Worm (Caenorhabditis elegans): Measurements from ENCODE around the gene rnp-2.

The rnp-2 gene

DNA sequence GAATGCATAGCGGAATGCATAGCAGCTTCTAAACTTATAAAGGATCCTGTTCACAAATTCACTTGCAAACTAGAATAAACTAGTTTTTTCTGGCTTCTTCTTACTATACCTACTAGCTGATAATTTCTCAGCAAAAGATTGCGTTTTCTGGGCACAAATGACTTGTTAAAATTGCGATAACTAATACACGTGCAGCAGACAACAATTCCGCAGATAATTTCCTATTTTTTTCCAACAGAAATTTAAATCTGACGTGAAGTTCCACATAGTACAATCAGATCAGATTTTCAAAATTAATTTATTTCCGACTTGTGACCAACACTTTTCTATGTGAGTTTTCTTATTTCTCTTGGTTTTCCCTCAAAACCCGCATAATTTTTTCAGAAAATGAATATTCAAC is 7.5 kb upstream of the rnp-2 start, which contains the start of gene scrm-8:
Gene scrm-8 (plus strand): TSS at position 301 of the 400 bp plus-strand sequence.
- TF ChIP-seq ceh-36 (tag; optimal IDR thresholded peaks at IDR 0.05) = no peak
- TF ChIP-seq ceh-13 (GFP tag; optimal IDR thresholded peaks at IDR 0.05) = no peak
- TF ChIP-seq hnd-1 (tag; optimal IDR thresholded peaks at IDR 0.05) = no peak
- TF ChIP-seq hmg-4 (GFP tag; optimal IDR thresholded peaks at IDR 0.05) = no peak
- TF ChIP-seq ets-7 (tag; optimal IDR thresholded peaks at IDR 0.05) = no peak

- no peak for TF ChIP-seq scrt-1 (GFP tag; IDR thresholded peaks at IDR 0.05)
- no peak for TF ChIP-seq tbx-11 (GFP tag; IDR thresholded peaks at IDR 0.05)
- TF ChIP-seq hmg-4 (GFP tag; optimal IDR thresholded peaks at IDR 0.05) = no peak
- no peak for TF ChIP-seq aly-1 (tag; optimal IDR thresholded peaks at IDR 0.05)
- no peak for TF ChIP-seq ama-1 (optimal IDR thresholded peaks at IDR 0.05)
- TF ChIP-seq tra-4 (tag; optimal IDR thresholded peaks at IDR 0.05) = no peak
- TF ChIP-seq hmbx-1 (tag; optimal IDR thresholded peaks at IDR 0.05) = no peak
- no peak for TF ChIP-seq ceh-36 (tag; optimal IDR thresholded peaks at IDR 0.05)
- no peak for TF ChIP-seq flt-1 (GFP tag; IDR thresholded peaks at IDR 0.05)
- no peak for TF ChIP-seq F13C5.2 (tag; optimal IDR thresholded peaks at IDR 0.05)
- TF ChIP-seq pes-1 (GFP tag; IDR thresholded peaks at IDR 0.05) = no peak
- no peak for TF ChIP-seq ets-7 (tag; optimal IDR thresholded peaks at IDR 0.05)
- no peak for TF ChIP-seq B0310.2 (tag; optimal IDR thresholded peaks at IDR 0.05)
- no peak for TF ChIP-seq ceh-13 (GFP tag; optimal IDR thresholded peaks at IDR 0.05)
- no peak for TF ChIP-seq sea-1 (GFP tag; conservative IDR thresholded peaks at IDR 0.05)
Observed at ce11 chrIV:4167296-4167695, 4.6 kb upstream of the rnp-2 start.

DNA sequence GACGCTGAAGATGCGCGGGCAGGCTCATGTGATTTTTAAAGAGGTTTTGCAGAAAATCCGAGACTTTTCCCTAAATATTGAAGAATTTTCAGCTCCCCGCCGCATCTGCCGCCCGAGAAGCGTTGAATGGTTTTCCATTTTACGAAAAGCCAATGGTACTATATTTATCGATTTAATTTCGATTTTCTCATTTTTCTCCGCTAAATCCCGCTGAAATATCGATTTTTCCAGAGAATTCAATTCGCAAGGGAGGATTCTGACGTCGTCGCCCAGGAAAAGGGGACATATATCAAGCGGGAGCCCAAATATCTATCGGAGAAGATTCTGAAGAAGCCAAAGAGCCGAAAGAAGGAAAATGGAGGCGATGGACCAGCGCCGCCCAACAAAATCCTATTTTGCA is 366 bp downstream of the rnp-2 start:
- TF ChIP-seq aly-1 (tag; optimal IDR thresholded peaks at IDR 0.05) (no peak), tbx-11 (GFP tag; IDR thresholded peaks at IDR 0.05) (no peak), ceh-13 (GFP tag; optimal IDR thresholded peaks at IDR 0.05) (no peak), tbx-37 (GFP tag; conservative IDR thresholded peaks at IDR 0.05) (no peak), ceh-36 (tag; optimal IDR thresholded peaks at IDR 0.05) (no peak), hnd-1 (tag; optimal IDR thresholded peaks at IDR 0.05) (no peak), pes-1 (GFP tag; IDR thresholded peaks at IDR 0.05) (no peak), hmg-4 (GFP tag; optimal IDR thresholded peaks at IDR 0.05) (no peak), B0310.2 (tag; optimal IDR thresholded peaks at IDR 0.05) (no peak), tra-4 (tag; optimal IDR thresholded peaks at IDR 0.05) (no peak), scrt-1 (GFP tag; IDR thresholded peaks at IDR 0.05) (no peak), ama-1 (optimal IDR thresholded peaks at IDR 0.05) (no peak), sea-1 (GFP tag; conservative IDR thresholded peaks at IDR 0.05) (no peak), ets-7 (tag; optimal IDR thresholded peaks at IDR 0.05) (no peak), F13C5.2 (tag; optimal IDR thresholded peaks at IDR 0.05) (no peak)

DNA sequence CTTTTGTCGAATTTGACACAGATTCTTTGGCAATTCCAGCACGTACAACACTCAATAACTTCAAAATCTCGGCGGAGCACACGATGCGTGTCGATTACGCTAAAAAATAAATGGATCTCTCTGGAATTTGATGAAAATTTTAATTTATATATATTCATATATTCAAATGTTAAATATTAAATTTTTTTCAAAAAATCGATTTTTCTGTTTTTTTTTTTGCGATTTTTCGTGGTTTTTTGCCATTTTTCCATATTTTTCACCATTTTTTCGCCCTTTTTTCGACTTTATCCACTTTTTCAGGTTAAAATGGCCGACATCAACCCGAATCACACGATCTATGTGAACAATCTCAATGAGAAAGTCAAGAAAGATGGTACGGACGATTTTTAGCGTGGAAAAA is 1.9 kb downstream of the rnp-2 start, which contains the start of gene rnp-3:
Gene rnp-3 (plus strand): TSS at position 301 of the 400 bp plus-strand sequence.
- TF ChIP-seq ceh-13 (GFP tag; optimal IDR thresholded peaks at IDR 0.05) = no peak
- no peak for TF ChIP-seq pes-1 (GFP tag; IDR thresholded peaks at IDR 0.05)
- TF ChIP-seq B0310.2 (tag; optimal IDR thresholded peaks at IDR 0.05) = no peak
- no peak for TF ChIP-seq flt-1 (GFP tag; IDR thresholded peaks at IDR 0.05)
- TF ChIP-seq hnd-1 (tag; optimal IDR thresholded peaks at IDR 0.05) = no peak
- TF ChIP-seq aly-1 (tag; optimal IDR thresholded peaks at IDR 0.05) = no peak
- no peak for TF ChIP-seq hmg-4 (GFP tag; optimal IDR thresholded peaks at IDR 0.05)
- TF ChIP-seq sea-1 (GFP tag; conservative IDR thresholded peaks at IDR 0.05) = no peak
- TF ChIP-seq ceh-36 (tag; optimal IDR thresholded peaks at IDR 0.05) = no peak
- no peak for TF ChIP-seq tra-4 (tag; optimal IDR thresholded peaks at IDR 0.05)
- no peak for TF ChIP-seq tbx-11 (GFP tag; IDR thresholded peaks at IDR 0.05)
- TF ChIP-seq ets-7 (tag; optimal IDR thresholded peaks at IDR 0.05) = no peak
- TF ChIP-seq scrt-1 (GFP tag; IDR thresholded peaks at IDR 0.05) = no peak
- no peak for TF ChIP-seq ama-1 (optimal IDR thresholded peaks at IDR 0.05)
- no peak for TF ChIP-seq F13C5.2 (tag; optimal IDR thresholded peaks at IDR 0.05)
- TF ChIP-seq tbx-37 (GFP tag; conservative IDR thresholded peaks at IDR 0.05) = no peak
- no peak for TF ChIP-seq hmbx-1 (tag; optimal IDR thresholded peaks at IDR 0.05)

ce11 chrIV:4176088-4176487 is 4.2 kb downstream of the rnp-2 start, which contains the start of gene dnj-15:
Gene dnj-15 (plus strand): TSS chrIV:4176388.
- TF ChIP-seq tbx-11 (GFP tag; IDR thresholded peaks at IDR 0.05) (no peak), hmg-4 (GFP tag; optimal IDR thresholded peaks at IDR 0.05) (no peak), B0310.2 (tag; optimal IDR thresholded peaks at IDR 0.05) (no peak), flt-1 (GFP tag; IDR thresholded peaks at IDR 0.05) (no peak), pes-1 (GFP tag; IDR thresholded peaks at IDR 0.05) (no peak), ceh-13 (GFP tag; optimal IDR thresholded peaks at IDR 0.05) (no peak), scrt-1 (GFP tag; IDR thresholded peaks at IDR 0.05) (no peak), ceh-36 (tag; optimal IDR thresholded peaks at IDR 0.05) (no peak), tbx-37 (GFP tag; conservative IDR thresholded peaks at IDR 0.05) (no peak), tra-4 (tag; optimal IDR thresholded peaks at IDR 0.05) (no peak), hmbx-1 (tag; optimal IDR thresholded peaks at IDR 0.05) (no peak), F13C5.2 (tag; optimal IDR thresholded peaks at IDR 0.05) (no peak)

DNA sequence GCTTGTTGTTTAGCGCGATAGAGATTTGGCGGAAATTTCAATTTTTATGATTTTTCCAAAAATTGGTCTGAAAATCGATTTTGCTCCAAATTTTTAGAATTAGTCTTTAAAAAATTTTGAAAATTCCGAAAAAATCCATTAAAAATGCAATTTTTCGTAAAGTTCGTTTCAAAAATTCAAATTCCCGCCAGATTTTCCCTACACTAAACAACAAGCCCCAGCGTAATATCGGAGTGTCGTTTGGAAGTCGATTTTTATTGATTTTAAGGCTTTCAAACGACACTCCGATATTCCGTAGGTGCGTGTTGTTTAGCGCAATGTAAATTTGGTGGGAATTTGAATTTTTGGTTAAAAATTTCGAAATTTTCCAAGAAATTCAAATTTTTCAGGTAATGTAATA is 4.8 kb downstream of the rnp-2 start:
- TF ChIP-seq ceh-36 (tag; optimal IDR thresholded peaks at IDR 0.05) (no peak), ets-7 (tag; optimal IDR thresholded peaks at IDR 0.05) (no peak), scrt-1 (GFP tag; IDR thresholded peaks at IDR 0.05) (no peak), pes-1 (GFP tag; IDR thresholded peaks at IDR 0.05) (no peak), hmbx-1 (tag; optimal IDR thresholded peaks at IDR 0.05) (no peak), B0310.2 (tag; optimal IDR thresholded peaks at IDR 0.05) (no peak), hmg-4 (GFP tag; optimal IDR thresholded peaks at IDR 0.05) (no peak), tbx-37 (GFP tag; conservative IDR thresholded peaks at IDR 0.05) (no peak)

ce11 chrIV:4177560-4177959 is 5.7 kb downstream of the rnp-2 start:
- TF ChIP-seq hnd-1 (tag; optimal IDR thresholded peaks at IDR 0.05) (no peak), hmbx-1 (tag; optimal IDR thresholded peaks at IDR 0.05) (no peak), sea-1 (GFP tag; conservative IDR thresholded peaks at IDR 0.05) (no peak), tbx-11 (GFP tag; IDR thresholded peaks at IDR 0.05) (no peak), aly-1 (tag; optimal IDR thresholded peaks at IDR 0.05) (no peak), scrt-1 (GFP tag; IDR thresholded peaks at IDR 0.05) (no peak), hmg-4 (GFP tag; optimal IDR thresholded peaks at IDR 0.05) (no peak), ets-7 (tag; optimal IDR thresholded peaks at IDR 0.05) (no peak), ceh-36 (tag; optimal IDR thresholded peaks at IDR 0.05) (no peak), ama-1 (optimal IDR thresholded peaks at IDR 0.05) (no peak)

All from whole organism, early embryonic.